Fruit fly (Drosophila melanogaster) Kc167 (cell line): ENCODE data around the gene Teh3.

Experiments
- Myc ChIP-seq: fragments of >200 bp; optimal IDR thresholded peaks from 2 replicates; lab custom pipeline; 2017; ENCODE audit warnings: missing external identifiers
- Sin3A ChIP-seq: fragments of >200 bp; optimal IDR thresholded peaks from 2 replicates; lab custom pipeline; 2018; ENCODE audit warnings: missing external identifiers
- ttk ChIP-seq: sonication (Bioruptor generic); optimal IDR thresholded peaks from 2 replicates; lab custom pipeline; 2017; ENCODE audit warnings: missing external identifiers

- TF ChIP-seq Myc (no peak), Sin3A (lab: Kevin White, UChicago) (no peak), ttk (lab: Kevin White, UChicago) (no peak)
These were observed 36.2 kb upstream of the Teh3 start for dm6 chr3L:4220679-4221078.
